Worm (Caenorhabditis elegans): Measurements from ENCODE around the gene sna-2.

Gene sna-2

DNA sequence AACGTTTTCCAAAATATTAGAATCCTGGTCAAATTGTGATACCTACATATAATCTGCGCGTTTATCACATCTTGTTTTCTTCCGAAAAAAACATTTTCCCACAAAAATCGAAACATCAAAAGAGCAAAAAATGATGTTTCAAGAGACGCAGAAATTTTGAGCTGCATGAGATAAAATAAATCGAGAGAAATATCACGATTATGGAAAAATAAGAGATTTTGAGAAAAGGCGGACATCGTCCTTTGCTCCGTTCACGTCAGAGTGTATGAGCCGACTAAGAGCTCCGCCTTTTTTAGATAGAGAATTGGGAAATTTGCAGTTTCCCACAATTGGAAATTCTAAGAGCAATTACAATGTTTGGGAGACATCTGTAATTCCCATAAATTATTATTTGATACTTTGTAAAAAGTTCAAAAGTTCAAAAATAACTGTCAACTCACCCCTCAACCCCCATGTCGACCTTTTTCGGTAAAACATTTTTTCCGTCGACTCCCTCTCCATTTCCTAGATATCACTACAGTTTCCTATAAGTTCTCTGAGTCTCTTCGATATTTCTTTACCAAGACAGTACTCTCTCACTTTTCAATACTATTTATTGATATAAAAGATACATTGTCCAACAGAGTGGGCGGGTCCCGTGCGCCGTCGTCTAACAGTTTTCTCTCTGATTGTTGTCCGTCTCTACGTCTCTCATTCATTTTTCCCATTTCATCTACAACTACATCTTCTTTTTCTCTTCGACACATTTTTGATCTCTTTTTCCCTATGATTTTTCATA lies 20.6 kb downstream of the sna-2 start (continued):
- TF ChIP-seq skn-1 (tag; optimal IDR thresholded peaks at IDR 0.05) (no peak), snpc-4 (tag; optimal IDR thresholded peaks at IDR 0.05) (no peak), lin-39 (tag; optimal IDR thresholded peaks at IDR 0.05) (no peak), egl-5 (tag; optimal IDR thresholded peaks at IDR 0.05) (no peak), mdl-1 (tag; optimal IDR thresholded peaks at IDR 0.05) (no peak), tbx-2 (tag; optimal IDR thresholded peaks at IDR 0.05) (no peak), mml-1 (tag; optimal IDR thresholded peaks at IDR 0.05) (no peak), ceh-9 (tag; optimal IDR thresholded peaks at IDR 0.05) (no peak), unc-62 (GFP tag; optimal IDR thresholded peaks at IDR 0.05) (no peak), fkh-10 (GFP tag; optimal IDR thresholded peaks at IDR 0.05) (no peak), nhr-76 (tag; optimal IDR thresholded peaks at IDR 0.05) (no peak), ceh-28 (tag; optimal IDR thresholded peaks at IDR 0.05) (peak; percentile 31), nhr-25 (tag; optimal IDR thresholded peaks at IDR 0.05) (peak; percentile 49), nhr-23 (tag; optimal IDR thresholded peaks at IDR 0.05) (peak; percentile 82), ceh-16 (tag; optimal IDR thresholded peaks at IDR 0.05) (no peak), elt-2 (tag; optimal IDR thresholded peaks at IDR 0.05) (peak; percentile 65), egl-27 (tag; optimal IDR thresholded peaks at IDR 0.05) (no peak), nhr-12 (tag; optimal IDR thresholded peaks at IDR 0.05) (no peak), nhr-67 (tag; optimal IDR thresholded peaks at IDR 0.05) (no peak), elt-3 (tag; optimal IDR thresholded peaks at IDR 0.05) (no peak), nhr-28 (tag; optimal IDR thresholded peaks at IDR 0.05) (no peak), nhr-43 (tag; optimal IDR thresholded peaks at IDR 0.05; ENCODE audit: poor library complexity, severe bottlenecking) (peak; percentile 43)

DNA sequence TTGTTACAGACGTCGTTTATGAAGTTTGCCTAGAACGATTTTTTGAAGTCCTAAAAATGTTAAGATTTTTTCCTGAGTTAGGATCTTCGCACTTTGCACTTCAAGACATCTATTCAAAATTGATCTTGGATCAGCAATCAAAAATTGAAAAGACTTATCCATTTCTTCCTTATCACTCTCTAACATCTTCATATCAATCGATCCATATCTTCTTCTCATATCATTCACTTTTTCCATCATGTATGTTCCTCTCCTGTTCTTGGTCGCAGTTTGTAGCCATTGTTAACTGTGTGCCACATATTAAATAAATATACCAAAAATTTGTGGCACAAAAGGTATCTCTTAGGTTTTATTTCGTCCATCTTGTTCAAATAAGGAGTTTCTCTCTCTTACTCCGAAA lies 21.7 kb downstream of the sna-2 start:
- TF ChIP-seq hmg-11 (tag; optimal IDR thresholded peaks at IDR 0.05) (no peak), nhr-25 (tag; optimal IDR thresholded peaks at IDR 0.05) (no peak), elt-3 (tag; optimal IDR thresholded peaks at IDR 0.05) (peak in 1 of 3 experiments; percentile 84), eor-1 (tag; optimal IDR thresholded peaks at IDR 0.05) (no peak), egl-27 (tag; optimal IDR thresholded peaks at IDR 0.05) (no peak)

DNA sequence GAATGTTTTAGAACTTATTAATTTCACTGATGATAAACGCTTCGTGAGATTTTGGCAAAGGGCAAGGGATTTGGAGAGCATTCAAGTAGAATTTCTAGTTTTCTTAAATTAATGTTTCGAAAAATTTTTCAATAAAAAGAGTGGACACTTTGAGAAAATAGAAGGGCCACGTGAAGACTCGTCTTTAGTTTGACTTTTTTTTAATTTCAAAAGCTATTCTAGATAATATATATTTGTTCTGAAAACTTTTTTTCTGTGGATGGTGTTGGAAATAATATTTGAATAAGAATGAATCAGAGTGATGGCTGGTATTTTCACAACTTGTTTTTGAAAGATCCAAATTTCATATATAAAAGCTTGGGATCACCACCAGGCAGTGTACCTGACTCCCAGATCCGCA lies 29.1 kb downstream of the sna-2 start, which contains the start of gene C28D4.8:
Gene C28D4.8, minus strand, starts transcription at position 101 of the 400 bp plus-strand sequence.
- TF ChIP-seq lsy-12 (tag; optimal IDR thresholded peaks at IDR 0.05) (no peak), nhr-77 (tag; optimal IDR thresholded peaks at IDR 0.05) (no peak), nhr-237 (tag; optimal IDR thresholded peaks at IDR 0.05) (no peak), ceh-9 (tag; optimal IDR thresholded peaks at IDR 0.05) (no peak), nhr-43 (tag; optimal IDR thresholded peaks at IDR 0.05; ENCODE audit: poor library complexity, severe bottlenecking) (no peak), nhr-28 (tag; optimal IDR thresholded peaks at IDR 0.05) (no peak), lin-15B (tag; optimal IDR thresholded peaks at IDR 0.05) (no peak), snpc-4 (tag; optimal IDR thresholded peaks at IDR 0.05) (no peak), mml-1 (tag; optimal IDR thresholded peaks at IDR 0.05) (no peak), aly-2 (tag; optimal IDR thresholded peaks at IDR 0.05) (no peak), ZK546.5 (tag; optimal IDR thresholded peaks at IDR 0.05) (no peak), zag-1 (tag; optimal IDR thresholded peaks at IDR 0.05) (no peak)

DNA sequence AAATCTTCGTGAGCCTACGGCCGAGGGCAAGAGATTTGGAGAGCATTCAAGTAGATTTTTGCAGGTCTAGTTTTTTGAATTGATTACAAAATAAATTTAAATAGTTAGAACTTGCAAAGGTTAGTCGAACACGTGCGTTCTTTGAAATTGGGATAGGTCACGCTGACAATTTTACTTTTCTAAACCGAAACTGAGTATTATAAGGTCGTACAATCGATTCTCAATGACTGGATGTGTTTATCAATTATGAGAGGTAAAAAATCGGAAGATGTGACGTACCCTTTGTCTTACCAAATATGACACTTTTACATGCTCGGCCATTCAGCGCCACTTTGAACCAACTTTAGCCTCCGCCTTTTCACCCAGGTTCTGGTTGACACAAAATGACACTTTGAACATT lies 30.7 kb downstream of the sna-2 start, which contains the start of gene C28D4.5:
Gene C28D4.5, minus strand, starts transcription at position 101 of the 400 bp plus-strand sequence.
- TF ChIP-seq skn-1 (tag; optimal IDR thresholded peaks at IDR 0.05) (no peak), aly-2 (tag; optimal IDR thresholded peaks at IDR 0.05) (no peak), snpc-4 (tag; optimal IDR thresholded peaks at IDR 0.05) (no peak), zag-1 (tag; optimal IDR thresholded peaks at IDR 0.05) (no peak), mdl-1 (tag; optimal IDR thresholded peaks at IDR 0.05) (no peak), jun-1 (tag; optimal IDR thresholded peaks at IDR 0.05) (no peak), egl-5 (tag; optimal IDR thresholded peaks at IDR 0.05) (no peak), ceh-28 (tag; optimal IDR thresholded peaks at IDR 0.05) (no peak), ceh-9 (tag; optimal IDR thresholded peaks at IDR 0.05) (no peak), fkh-10 (GFP tag; optimal IDR thresholded peaks at IDR 0.05) (no peak), unc-62 (GFP tag; optimal IDR thresholded peaks at IDR 0.05) (no peak), nhr-25 (tag; optimal IDR thresholded peaks at IDR 0.05) (no peak)

DNA sequence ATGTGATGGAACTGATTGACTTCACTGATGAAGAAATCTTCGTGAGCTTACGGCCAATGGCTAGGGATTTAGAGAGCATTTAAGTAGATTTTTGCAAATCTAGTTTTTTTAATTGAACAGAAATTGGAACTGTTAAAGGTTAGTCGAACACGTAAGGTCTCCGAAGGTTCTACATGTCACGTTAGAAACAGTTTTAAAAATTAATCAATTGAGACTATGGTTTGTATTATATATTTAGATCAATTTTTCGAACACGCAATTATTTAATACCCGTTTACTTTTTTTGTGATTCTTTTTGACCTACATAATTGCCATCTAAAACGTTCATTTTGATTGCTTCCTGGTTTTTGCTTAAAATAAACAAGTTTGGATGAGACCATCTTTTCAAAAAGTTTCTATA lies 32.5 kb downstream of the sna-2 start, which contains the start of gene C28D4.4:
Gene C28D4.4, minus strand, starts transcription at position 101 of the 400 bp plus-strand sequence.
- no peak for TF ChIP-seq nhr-67 (tag; optimal IDR thresholded peaks at IDR 0.05)
- TF ChIP-seq lin-39 (tag; optimal IDR thresholded peaks at IDR 0.05), result no peak
- no peak for TF ChIP-seq fkh-2 (tag; optimal IDR thresholded peaks at IDR 0.05)
- TF ChIP-seq pqm-1 (tag; optimal IDR thresholded peaks at IDR 0.05), result no peak
- TF ChIP-seq nhr-76 (tag; optimal IDR thresholded peaks at IDR 0.05), result no peak
- TF ChIP-seq nhr-11 (tag; optimal IDR thresholded peaks at IDR 0.05), result no peak
- no peak for TF ChIP-seq tbx-2 (tag; optimal IDR thresholded peaks at IDR 0.05)
- no peak for TF ChIP-seq mdl-1 (tag; optimal IDR thresholded peaks at IDR 0.05)
- TF ChIP-seq snpc-4 (tag; optimal IDR thresholded peaks at IDR 0.05), result no peak
- TF ChIP-seq jun-1 (tag; optimal IDR thresholded peaks at IDR 0.05), result no peak
- TF ChIP-seq ama-1 (optimal IDR thresholded peaks at IDR 0.05), result no peak
- no peak for TF ChIP-seq egl-27 (tag; optimal IDR thresholded peaks at IDR 0.05)

All from whole organism, L3 larva.